Fruit fly (Drosophila melanogaster): ENCODE data around the gene Irk3.

Irk3 gene

dm6 chr2L:18676948-18677820 is 36.4 kb downstream of the Irk3 start, which contains the start of the genes Mst36Fa and CG31751 (continued):
- TF ChIP-seq CG6175 (GFP tag; IDR thresholded peaks at IDR 0.05) (peak; percentile 46; the same call in 1 of the 3 replicates), repo (GFP tag; optimal IDR thresholded peaks at IDR 0.05) (peak; percentile 79), CG10979 (tag; optimal IDR thresholded peaks at IDR 0.05) (peak; percentile 40), CG3847 (GFP tag; IDR thresholded peaks at IDR 0.05) (peak; percentile 28; the same call in 1 of the 2 replicates), CG4424 (GFP tag; optimal IDR thresholded peaks at IDR 0.05) (peak; percentile 53), yki (optimal IDR thresholded peaks at IDR 0.05) (no peak), CG9437 (GFP tag; optimal IDR thresholded peaks at IDR 0.05) (peak; percentile 19), CG17912 (GFP tag; optimal IDR thresholded peaks at IDR 0.05) (peak; percentile 76), CG13894 (tag; optimal IDR thresholded peaks at IDR 0.05) (peak; percentile 68), hbn (GFP tag; IDR thresholded peaks at IDR 0.05; ENCODE audit: partially characterized antibody) (no peak), p53 (GFP tag; optimal IDR thresholded peaks at IDR 0.05) (peak; percentile 63), CG7963 (GFP tag; IDR thresholded peaks at IDR 0.05; ENCODE audit: partially characterized antibody) (no peak), crp (GFP tag; optimal IDR thresholded peaks at IDR 0.05) (peak; percentile 90 to 98), grn (GFP tag; optimal IDR thresholded peaks at IDR 0.05) (peak; percentile 86), ERR (GFP tag; optimal IDR thresholded peaks at IDR 0.05) (peak; percentile 55), wdn (GFP tag; IDR thresholded peaks at IDR 0.05) (no peak), CG8924 (tag; optimal IDR thresholded peaks at IDR 0.05) (peak; percentile 75), tll (GFP tag; optimal IDR thresholded peaks at IDR 0.05) (no peak), CG5245 (GFP tag; optimal IDR thresholded peaks at IDR 0.05) (peak; percentile 28), ara (GFP tag; IDR thresholded peaks at IDR 0.05) (peak; percentile 19; the same call in 1 of the 2 replicates), CG7928 (GFP tag; optimal IDR thresholded peaks at IDR 0.05) (peak; percentile 58), Dp (GFP tag; optimal IDR thresholded peaks at IDR 0.05) (peak; percentile 97), CG8359 (GFP tag; optimal IDR thresholded peaks at IDR 0.05; ENCODE audit: borderline replicate concordance) (peak; percentile 41), da (GFP tag; optimal IDR thresholded peaks at IDR 0.05) (peak; percentile 71), Dip3 (GFP tag; optimal IDR thresholded peaks at IDR 0.05) (no peak), sens (GFP tag) (peak; percentile 96), CG34422 (GFP tag; IDR thresholded peaks at IDR 0.05) (peak; percentile 68; the same call in 1 of the 3 replicates), Hr39 (optimal IDR thresholded peaks at IDR 0.05) (no peak), CG11696 (GFP tag; IDR thresholded peaks at IDR 0.05) (peak; percentile 55; the same call in 1 of the 2 replicates), CG12391 (tag; optimal IDR thresholded peaks at IDR 0.05) (peak; percentile 44), bsh (GFP tag; optimal IDR thresholded peaks at IDR 0.05) (peak in 1 of 2 experiments; percentile 68), CG17328 (GFP tag; IDR thresholded peaks at IDR 0.05) (0 out of 2 replicates have a peak, but pooled peaks have one; percentile 32), Lhr (GFP tag; optimal IDR thresholded peaks at IDR 0.05) (peak; percentile 44), Hand (GFP tag; optimal IDR thresholded peaks at IDR 0.05) (peak; percentile 61), schlank (tag; optimal IDR thresholded peaks at IDR 0.05) (peak; percentile 88), CG16863 (GFP tag; optimal IDR thresholded peaks at IDR 0.05) (peak; percentile 82), croc (GFP tag; conservative IDR thresholded peaks at IDR 0.05) (no peak), sob (GFP tag; IDR thresholded peaks at IDR 0.05) (peak; percentile 79), Fer2 (tag; optimal IDR thresholded peaks at IDR 0.05) (peak; percentile 61), CG8944 (GFP tag; optimal IDR thresholded peaks at IDR 0.05) (peak; percentile 63), Doc3 (GFP tag; IDR thresholded peaks at IDR 0.05; ENCODE audit: partially characterized antibody) (no peak), Doc2 (GFP tag; IDR thresholded peaks at IDR 0.05) (no peak), pzg (GFP tag; optimal IDR thresholded peaks at IDR 0.05) (peak; percentile 88), unpg (GFP tag; optimal IDR thresholded peaks at IDR 0.05) (peak; percentile 73), CG7745 (tag; optimal IDR thresholded peaks at IDR 0.05) (peak; percentile 54), btn (GFP tag; optimal IDR thresholded peaks at IDR 0.05) (peak; percentile 68), CG31224 (GFP tag; IDR thresholded peaks at IDR 0.05) (no peak), onecut (GFP tag; IDR thresholded peaks at IDR 0.05) (peak; percentile 74)

Data from whole organism, embryonic.